Worm (Caenorhabditis elegans) whole organism, mixed stage, embryonic: ENCODE data around the gene fbxc-23.

Experiments used
- lin-13 ChIP-seq: fragments of 150-350 bp; optimal IDR thresholded peaks from 2 replicates; lab custom pipeline; 2014; ENCODE audit warnings: missing biosample characterization, missing genetic modification characterization
- lsy-2 ChIP-seq: fragments of 150-350 bp; optimal IDR thresholded peaks from 2 replicates; lab custom pipeline; 2014; ENCODE audit warnings: missing biosample characterization, missing genetic modification characterization

DNA sequence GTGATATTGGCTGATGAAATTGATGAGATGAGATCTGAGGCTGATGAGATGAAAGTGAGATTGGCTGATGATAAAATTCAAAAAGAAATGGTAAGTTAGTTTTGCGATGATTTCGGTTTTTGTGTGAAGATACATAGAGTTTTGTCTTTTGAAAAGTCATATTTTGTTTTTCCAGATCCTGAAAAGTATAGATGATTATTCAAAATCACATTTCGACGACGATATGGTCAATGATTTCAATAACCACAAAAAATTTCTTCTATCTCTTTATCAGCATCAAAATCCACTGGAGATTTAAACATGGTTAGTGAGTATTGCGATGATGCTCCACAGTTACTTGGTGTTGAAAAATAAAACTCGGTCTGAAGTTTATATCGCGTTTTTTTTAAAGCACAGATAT is 4.5 kb upstream of the fbxc-23 start, which contains the start of gene csp-1:
- TF ChIP-seq lin-13 (tag; lab: Kevin White, UChicago) = no peak
- no peak for TF ChIP-seq lsy-2 (tag; lab: Kevin White, UChicago)
